Worm (Caenorhabditis elegans) whole organism, L3 larva: ENCODE data around the gene dop-5.
"Not testable (repeated sequence)": the region's sequence is repeated elsewhere in the genome, so short reads cannot be mapped to it uniquely, and the experiment has no call there.

Experiments used
- aly-2 ChIP-seq: fragments of 150-350 bp; optimal IDR thresholded peaks from 2 replicates; lab custom pipeline; 2014; ENCODE audit warnings: missing biosample characterization, missing genetic modification characterization
- ama-1 ChIP-seq: fragments of 150-350 bp; optimal IDR thresholded peaks from 2 replicates; lab custom pipeline; 2018
- ceh-16 ChIP-seq: sonication (generic microtip); optimal IDR thresholded peaks from 2 replicates; lab custom pipeline; 2017; ENCODE audit warnings: missing biosample characterization, missing genetic modification characterization
- ceh-28 ChIP-seq: fragments of 150-350 bp; optimal IDR thresholded peaks from 2 replicates; lab custom pipeline; 2014; ENCODE audit warnings: missing biosample characterization, missing genetic modification reagents, missing genetic modification characterization
- daf-12 ChIP-seq: fragments of 150-350 bp; optimal IDR thresholded peaks from 2 replicates; lab custom pipeline; 2014; ENCODE audit warnings: missing biosample characterization, missing genetic modification reagents, missing genetic modification characterization
- egl-27 ChIP-seq: sonication (generic microtip); optimal IDR thresholded peaks from 4 replicates; lab custom pipeline; 2017; ENCODE audit warnings: missing biosample characterization, missing genetic modification reagents, missing genetic modification characterization
- egl-5 ChIP-seq: fragments of 150-350 bp; optimal IDR thresholded peaks from 2 replicates; lab custom pipeline; 2017; ENCODE audit warnings: missing biosample characterization, missing genetic modification reagents, missing genetic modification characterization, inconsistent platforms
- elt-1 ChIP-seq: fragments of 150-350 bp; optimal IDR thresholded peaks from 2 replicates; lab custom pipeline; 2014; ENCODE audit warnings: missing biosample characterization, missing genetic modification characterization
- fkh-10 ChIP-seq: sonication (generic microtip); optimal IDR thresholded peaks from 2 replicates; lab custom pipeline; 2017; ENCODE audit warnings: missing biosample characterization, missing genetic modification reagents, missing genetic modification characterization
- fos-1 ChIP-seq: fragments of 150-350 bp; optimal IDR thresholded peaks from 2 replicates; lab custom pipeline; 2014; ENCODE audit warnings: missing biosample characterization, missing genetic modification characterization
- jun-1 ChIP-seq: fragments of 150-350 bp; optimal IDR thresholded peaks from 2 replicates; lab custom pipeline; 2014; ENCODE audit warnings: missing biosample characterization, missing genetic modification reagents, missing genetic modification characterization
- lin-15B ChIP-seq: fragments of 150-350 bp; optimal IDR thresholded peaks from 2 replicates; lab custom pipeline; 2014; ENCODE audit warnings: missing biosample characterization, missing genetic modification characterization
- lin-39 ChIP-seq: fragments of 150-350 bp; optimal IDR thresholded peaks from 2 replicates; lab custom pipeline; 2018; ENCODE audit warnings: missing biosample characterization, missing genetic modification reagents, missing genetic modification characterization
- lsy-12 ChIP-seq: sonication (generic microtip); optimal IDR thresholded peaks from 2 replicates; lab custom pipeline; 2016; ENCODE audit warnings: mild to moderate bottlenecking, missing genetic modification characterization, missing compliant biosample characterization
- nfya-1 ChIP-seq: sonication (generic microtip); optimal IDR thresholded peaks from 2 replicates; lab custom pipeline; 2017; ENCODE audit warnings: missing genetic modification characterization, mild to moderate bottlenecking, missing compliant biosample characterization, antibody characterized with exemption, moderate library complexity; ENCODE audit not compliant: insufficient read depth
- nhr-12 ChIP-seq: fragments of 150-350 bp; optimal IDR thresholded peaks from 2 replicates; lab custom pipeline; 2014; ENCODE audit warnings: missing biosample characterization, missing genetic modification characterization
- nhr-25 ChIP-seq: sonication (generic microtip); optimal IDR thresholded peaks from 2 replicates; lab custom pipeline; 2017; ENCODE audit warnings: missing biosample characterization, missing genetic modification characterization
- nhr-28 ChIP-seq: fragments of 150-350 bp; optimal IDR thresholded peaks from 2 replicates; lab custom pipeline; 2014; ENCODE audit warnings: missing biosample characterization, missing genetic modification characterization
- nhr-67 ChIP-seq: fragments of 150-350 bp; optimal IDR thresholded peaks from 2 replicates; lab custom pipeline; 2014; ENCODE audit warnings: missing biosample characterization, missing genetic modification characterization
- pha-4 ChIP-seq: fragments of 150-350 bp; optimal IDR thresholded peaks from 2 replicates; lab custom pipeline; 2014; ENCODE audit warnings: missing biosample characterization, missing genetic modification reagents, missing genetic modification characterization
- pqm-1 ChIP-seq: fragments of 150-350 bp; optimal IDR thresholded peaks from 2 replicates; lab custom pipeline; 2017; ENCODE audit warnings: missing biosample characterization, missing genetic modification characterization, inconsistent platforms
- sea-2 ChIP-seq: fragments of 150-350 bp; sonication (generic microtip); optimal IDR thresholded peaks from 4 replicates; lab custom pipeline; 2014; ENCODE audit warnings: missing biosample characterization, missing genetic modification reagents, missing genetic modification characterization
- skn-1 ChIP-seq: fragments of 150-350 bp; optimal IDR thresholded peaks from 2 replicates; lab custom pipeline; 2014; ENCODE audit warnings: missing biosample characterization, missing genetic modification characterization
- snpc-4 ChIP-seq: fragments of 150-350 bp; optimal IDR thresholded peaks from 2 replicates; lab custom pipeline; 2014; ENCODE audit warnings: missing biosample characterization, missing genetic modification characterization
- zag-1 ChIP-seq: fragments of 150-350 bp; optimal IDR thresholded peaks from 2 replicates; lab custom pipeline; 2014; ENCODE audit warnings: missing biosample characterization, missing genetic modification characterization
- ztf-11 ChIP-seq: fragments of 150-350 bp; optimal IDR thresholded peaks from 2 replicates; lab custom pipeline; 2014; ENCODE audit warnings: missing biosample characterization, missing genetic modification characterization
- ztf-4 ChIP-seq: fragments of 150-350 bp; optimal IDR thresholded peaks from 2 replicates; lab custom pipeline; 2014; ENCODE audit warnings: missing biosample characterization, missing genetic modification characterization

dop-5 gene

ce11 chrV:11396134-11396533, 30.1 kb upstream of the dop-5 start, which contains the start of gene nas-18:
Gene nas-18 (plus strand): TSS chrV:11396434.
- TF ChIP-seq nhr-28; aly-2 (tag; lab: Kevin White, UChicago); pha-4 (tag; lab: Kevin White, UChicago): not testable (repeated sequence)

- TF ChIP-seq ceh-28 (tag; lab: Kevin White, UChicago); nhr-67 (tag; lab: Kevin White, UChicago); ztf-11: not testable (repeated sequence)
Observed at ce11 chrV:11395024-11395423, 29.0 kb upstream of the dop-5 start, which contains the start of gene K03B8.4. Gene K03B8.4 (minus strand): TSS chrV:11395124.

- TF ChIP-seq nfya-1 (tag; lab: Kevin White, UChicago): no peak
- TF ChIP-seq zag-1 (tag; lab: Kevin White, UChicago): no peak
- TF ChIP-seq ceh-16 (tag; lab: Kevin White, UChicago): no peak
- TF ChIP-seq ztf-4: no peak
- no peak for TF ChIP-seq elt-1 (tag; lab: Kevin White, UChicago)
- no peak for TF ChIP-seq skn-1 (tag; lab: Kevin White, UChicago)
- no peak for TF ChIP-seq nhr-67 (tag; lab: Kevin White, UChicago)
- TF ChIP-seq ceh-28 (tag; lab: Kevin White, UChicago): no peak
- TF ChIP-seq lin-39 (tag; lab: Kevin White, UChicago): no peak
Observed at ce11 chrV:11392020-11392419, 26.0 kb upstream of the dop-5 start, which contains the start of gene nas-16. Gene nas-16 (plus strand): TSS chrV:11392320.

- TF ChIP-seq egl-5 (tag; lab: Kevin White, UChicago) (no peak), egl-27 (tag; lab: Kevin White, UChicago) (no peak), jun-1 (tag; lab: Kevin White, UChicago) (no peak), lsy-12 (tag; lab: Kevin White, UChicago) (no peak), fos-1 (tag; lab: Kevin White, UChicago) (no peak), daf-12 (no peak), lin-15B (tag; lab: Kevin White, UChicago) (no peak), nhr-28 (no peak), nfya-1 (tag; lab: Kevin White, UChicago) (no peak)
Observed at ce11 chrV:11390394-11390793, 24.4 kb upstream of the dop-5 start, which contains the start of the genes K03B8.11 and K03B8.14. Gene K03B8.11 (minus strand): TSS chrV:11390494. Gene K03B8.14 (plus strand): TSS chrV:11390503.

ce11 chrV:11389776-11390175, 23.7 kb upstream of the dop-5 start, which contains the start of gene col-155:
Gene col-155 (minus strand): TSS chrV:11389876.
- no peak for TF ChIP-seq nhr-12 (tag; lab: Kevin White, UChicago)
- TF ChIP-seq pqm-1 (tag; lab: Kevin White, UChicago): no peak
- TF ChIP-seq fos-1 (tag; lab: Kevin White, UChicago): no peak
- no peak for TF ChIP-seq ama-1
- no peak for TF ChIP-seq nhr-28

ce11 chrV:11386428-11386827, 20.4 kb upstream of the dop-5 start, which contains the start of gene F55C10.4:
Gene F55C10.4 (plus strand): TSS chrV:11386728.
- no peak for TF ChIP-seq snpc-4

- TF ChIP-seq nhr-25 (peak; percentile 6), ztf-11 (no peak)
Observed at ce11 chrV:11385060-11385459, 19.0 kb upstream of the dop-5 start, which contains the start of gene col-154. Gene col-154 (plus strand): TSS chrV:11385360.

ce11 chrV:11383032-11383431, 17.0 kb upstream of the dop-5 start, which contains the start of gene F55C10.5:
Gene F55C10.5 (plus strand): TSS chrV:11383105.
- no peak for TF ChIP-seq lsy-12 (tag; lab: Kevin White, UChicago)
- no peak for TF ChIP-seq fkh-10 (GFP tag; lab: Kevin White, UChicago)
- TF ChIP-seq lin-39 (tag; lab: Kevin White, UChicago): no peak
- TF ChIP-seq sea-2 (GFP tag; lab: Kevin White, UChicago): no peak
- TF ChIP-seq nhr-67 (tag; lab: Kevin White, UChicago): no peak
- no peak for TF ChIP-seq ztf-11
